Worm (Caenorhabditis elegans): ENCODE measurements around the gene mrps-21.

The mrps-21 gene

ce11 chrIV:4639352-4639751, 20.0 kb downstream of the mrps-21 start:
- no peak for TF ChIP-seq C38D4.7 (GFP tag; optimal IDR thresholded peaks at IDR 0.05)
- no peak for TF ChIP-seq ceh-45 (GFP tag; IDR thresholded peaks at IDR 0.05)
- TF ChIP-seq fkh-10 (GFP tag; optimal IDR thresholded peaks at IDR 0.05) = no peak
- no peak for TF ChIP-seq fax-1 (tag; optimal IDR thresholded peaks at IDR 0.05)
- TF ChIP-seq pros-1 (tag; optimal IDR thresholded peaks at IDR 0.05) = no peak
- no peak for TF ChIP-seq che-1 (tag; optimal IDR thresholded peaks at IDR 0.05)
- no peak for TF ChIP-seq hlh-30 (tag; optimal IDR thresholded peaks at IDR 0.05; ENCODE audit: insufficient read depth)
- TF ChIP-seq sdc-2 (tag; optimal IDR thresholded peaks at IDR 0.05) = no peak
- no peak for TF ChIP-seq nhr-232 (tag; optimal IDR thresholded peaks at IDR 0.05)
- TF ChIP-seq elt-4 (tag; optimal IDR thresholded peaks at IDR 0.05) = no peak
- TF ChIP-seq ceh-9 (tag; optimal IDR thresholded peaks at IDR 0.05) = no peak
- no peak for TF ChIP-seq lim-6 (tag; optimal IDR thresholded peaks at IDR 0.05)
- TF ChIP-seq dmd-4 (tag; optimal IDR thresholded peaks at IDR 0.05; ENCODE audit: borderline replicate concordance) = no peak
- no peak for TF ChIP-seq nhr-11 (tag; optimal IDR thresholded peaks at IDR 0.05)
- TF ChIP-seq ahr-1 (tag; optimal IDR thresholded peaks at IDR 0.05) = no peak
- no peak for TF ChIP-seq unc-3 (GFP tag; conservative IDR thresholded peaks at IDR 0.05)
- no peak for TF ChIP-seq unc-3 (tag; optimal IDR thresholded peaks at IDR 0.05)
- TF ChIP-seq fkh-6 (tag; optimal IDR thresholded peaks at IDR 0.05) = no peak
- TF ChIP-seq hlh-15 (tag; optimal IDR thresholded peaks at IDR 0.05) = no peak

ce11 chrIV:4637840-4638239, 21.5 kb downstream of the mrps-21 start, which contains the start of gene F19C7.8:
TSS of gene F19C7.8 (minus strand) at chrIV:4638095.
- TF ChIP-seq hlh-6 (tag; optimal IDR thresholded peaks at IDR 0.05) = no peak
- TF ChIP-seq unc-55 (GFP tag; optimal IDR thresholded peaks at IDR 0.05) = peak; percentile 44
- TF ChIP-seq ceh-14 (tag; optimal IDR thresholded peaks at IDR 0.05) = no peak
- TF ChIP-seq ceh-45 (GFP tag; IDR thresholded peaks at IDR 0.05) = no peak

- TF ChIP-seq fkh-6 (tag; optimal IDR thresholded peaks at IDR 0.05) (no peak), elt-2 (tag; optimal IDR thresholded peaks at IDR 0.05) (no peak), hlh-13 (GFP tag; optimal IDR thresholded peaks at IDR 0.05) (no peak), rnt-1 (tag; optimal IDR thresholded peaks at IDR 0.05) (no peak), ceh-22 (tag; optimal IDR thresholded peaks at IDR 0.05) (no peak), pha-4 (tag; optimal IDR thresholded peaks at IDR 0.05) (no peak), ceh-45 (GFP tag; IDR thresholded peaks at IDR 0.05) (no peak), che-1 (tag; optimal IDR thresholded peaks at IDR 0.05) (no peak)
These were observed 23.3 kb downstream of the mrps-21 start, which contains the start of gene R105.5 for ce11 chrIV:4636001-4636400. TSS of gene R105.5 (plus strand) at chrIV:4636301.

- no peak for TF ChIP-seq unc-55 (GFP tag; optimal IDR thresholded peaks at IDR 0.05)
- TF ChIP-seq unc-86 (tag; optimal IDR thresholded peaks at IDR 0.05) = no peak
- no peak for TF ChIP-seq fax-1 (tag; optimal IDR thresholded peaks at IDR 0.05)
- TF ChIP-seq ceh-48 (tag; optimal IDR thresholded peaks at IDR 0.05) = no peak
- no peak for TF ChIP-seq C08G9.2 (tag; optimal IDR thresholded peaks at IDR 0.05)
- no peak for TF ChIP-seq fkh-6 (tag; optimal IDR thresholded peaks at IDR 0.05)
- no peak for TF ChIP-seq npax-4 (tag; optimal IDR thresholded peaks at IDR 0.05)
- no peak for TF ChIP-seq ceh-45 (GFP tag; IDR thresholded peaks at IDR 0.05)
- no peak for TF ChIP-seq ceh-30 (tag; optimal IDR thresholded peaks at IDR 0.05)
- TF ChIP-seq hlh-6 (tag; optimal IDR thresholded peaks at IDR 0.05) = no peak
- TF ChIP-seq unc-42 (tag; optimal IDR thresholded peaks at IDR 0.05) = no peak
- no peak for TF ChIP-seq hlh-8 (tag; optimal IDR thresholded peaks at IDR 0.05)
- no peak for TF ChIP-seq pat-9 (tag; optimal IDR thresholded peaks at IDR 0.05)
- TF ChIP-seq ama-1 (optimal IDR thresholded peaks at IDR 0.05) = no peak
- no peak for TF ChIP-seq che-1 (tag; optimal IDR thresholded peaks at IDR 0.05)
- TF ChIP-seq tbx-2 (tag; optimal IDR thresholded peaks at IDR 0.05) = no peak
- no peak for TF ChIP-seq ttx-3 (tag; optimal IDR thresholded peaks at IDR 0.05)
- no peak for TF ChIP-seq ceh-2 (tag; optimal IDR thresholded peaks at IDR 0.05)
- no peak for TF ChIP-seq dve-1 (tag; optimal IDR thresholded peaks at IDR 0.05)
- no peak for TF ChIP-seq hlh-13 (GFP tag; optimal IDR thresholded peaks at IDR 0.05)
These were observed 25.9 kb downstream of the mrps-21 start, which contains the start of gene R105.1 for ce11 chrIV:4633393-4633792. TSS of gene R105.1 (plus strand) at chrIV:4633693.

Measured in whole organism, late embryonic.